Worm (Caenorhabditis elegans) whole organism, L1 larva: ENCODE results near the gene mgl-3.
"Not testable (repeated sequence)": the region's sequence is repeated elsewhere in the genome, so short reads cannot be mapped to it uniquely, and the experiment has no call there.

Experiments
- C34B4.2 ChIP-seq: sonication (generic microtip); optimal IDR thresholded peaks from 2 replicates; lab custom pipeline; 2017; ENCODE audit warnings: mild to moderate bottlenecking, missing genetic modification characterization, missing compliant biosample characterization
- F16B12.6 ChIP-seq: fragments of 150-350 bp; optimal IDR thresholded peaks from 2 replicates; lab custom pipeline; 2014; ENCODE audit warnings: missing biosample characterization, missing genetic modification characterization
- alr-1 ChIP-seq: fragments of 200-800 bp; sonication (Bioruptor generic); optimal IDR thresholded peaks from 2 replicates; lab custom pipeline; 2018; ENCODE audit warnings: borderline replicate concordance, mild to moderate bottlenecking, missing genetic modification characterization, missing compliant biosample characterization
- aly-2 ChIP-seq: fragments of 150-350 bp; optimal IDR thresholded peaks from 2 replicates; lab custom pipeline; 2014; ENCODE audit warnings: missing biosample characterization, missing genetic modification characterization
- ceh-8 ChIP-seq: fragments of 200-800 bp; sonication (Bioruptor generic); optimal IDR thresholded peaks from 2 replicates; lab custom pipeline; 2018; ENCODE audit warnings: mild to moderate bottlenecking, missing genetic modification characterization, moderate library complexity, missing compliant biosample characterization
- ceh-82 ChIP-seq, 3 experiments: fragments of 150-350 bp in 1 of 3; sonication (generic microtip) in 2 of 3; optimal IDR thresholded peaks; 2 replicates each; lab custom pipeline; 2014 to 2017; ENCODE audit warnings: missing biosample characterization in 3 of 3, missing genetic modification characterization in 3 of 3
- dpl-1 ChIP-seq, 3 experiments: fragments of 150-350 bp in 2 of 3; sonication (generic microtip) in 1 of 3; optimal IDR thresholded peaks; 2 replicates each; lab custom pipeline; 2014 to 2017; ENCODE audit warnings: missing biosample characterization in 3 of 3, missing genetic modification characterization in 3 of 3, missing genetic modification reagents in 3 of 3
- efl-1 ChIP-seq, 4 experiments: fragments of 150-350 bp; optimal IDR thresholded peaks in 3 of 4; peaks in 1 of 4; 1 replicate in 1 of 4; 2 replicates in 3 of 4; lab custom pipeline; 2014; ENCODE audit warnings: missing biosample characterization in 2 of 4, missing genetic modification characterization in 2 of 4, missing genetic modification reagents in 2 of 4
- efl-3 ChIP-seq: fragments of 200-800 bp; sonication (Bioruptor generic); optimal IDR thresholded peaks from 2 replicates; lab custom pipeline; 2018; ENCODE audit warnings: mild to moderate bottlenecking, missing genetic modification characterization, missing compliant biosample characterization
- egl-27 ChIP-seq, 2 experiments: fragments of 150-350 bp in 1 of 2; sonication (generic microtip); optimal IDR thresholded peaks; 3 replicates each; lab custom pipeline; 2017 to 2018; ENCODE audit warnings: missing biosample characterization in 2 of 2, missing genetic modification characterization in 2 of 2, missing genetic modification reagents in 2 of 2
- ets-5 ChIP-seq: fragments of 200-800 bp; sonication (Bioruptor generic); IDR thresholded peaks from 2 replicates; pipeline ENCODE4 v1.3.6; 2022; ENCODE audit warnings: missing genetic modification characterization, missing compliant biosample characterization
- fkh-4 ChIP-seq: sonication (generic microtip); optimal IDR thresholded peaks from 2 replicates; lab custom pipeline; 2016; ENCODE audit warnings: missing compliant biosample characterization, missing genetic modification characterization, borderline replicate concordance
- fkh-8 ChIP-seq: sonication (generic microtip); optimal IDR thresholded peaks from 2 replicates; lab custom pipeline; 2016; ENCODE audit warnings: mild to moderate bottlenecking, missing genetic modification characterization, missing compliant biosample characterization
- grh-1 ChIP-seq: fragments of 200-800 bp; sonication (Bioruptor generic); IDR thresholded peaks from 2 replicates; pipeline ENCODE4 v1.3.6; 2022; ENCODE audit warnings: missing genetic modification reagents, missing genetic modification characterization, missing compliant biosample characterization
- jun-1 ChIP-seq: fragments of 150-350 bp; optimal IDR thresholded peaks from 2 replicates; lab custom pipeline; 2014; ENCODE audit warnings: missing biosample characterization, missing genetic modification reagents, missing genetic modification characterization
- lin-13 ChIP-seq: fragments of 150-350 bp; optimal IDR thresholded peaks from 2 replicates; lab custom pipeline; 2014; ENCODE audit warnings: missing biosample characterization, missing genetic modification reagents, missing genetic modification characterization
- lir-3 ChIP-seq: sonication (generic microtip); optimal IDR thresholded peaks from 2 replicates; lab custom pipeline; 2016; ENCODE audit warnings: mild to moderate bottlenecking, missing genetic modification characterization, moderate library complexity, missing compliant biosample characterization; ENCODE audit not compliant: poor library complexity
- lsy-2 ChIP-seq, 2 experiments: fragments of 150-350 bp; optimal IDR thresholded peaks; 2 replicates each; lab custom pipeline; 2014; ENCODE audit warnings: missing biosample characterization in 2 of 2, missing genetic modification characterization in 2 of 2
- mdl-1 ChIP-seq, 2 experiments: fragments of 150-350 bp; optimal IDR thresholded peaks; 2 replicates each; lab custom pipeline; 2014 to 2017; ENCODE audit warnings: missing biosample characterization in 2 of 2, missing genetic modification characterization in 2 of 2, inconsistent platforms in 1 of 2
- mef-2 ChIP-seq: fragments of 150-350 bp; optimal IDR thresholded peaks from 2 replicates; lab custom pipeline; 2014; ENCODE audit warnings: missing biosample characterization, missing genetic modification characterization
- mep-1 ChIP-seq: fragments of 150-350 bp; optimal IDR thresholded peaks from 2 replicates; lab custom pipeline; 2014; ENCODE audit warnings: missing biosample characterization, missing genetic modification characterization
- nhr-11 ChIP-seq: fragments of 150-350 bp; optimal IDR thresholded peaks from 2 replicates; lab custom pipeline; 2014; ENCODE audit warnings: missing biosample characterization, missing genetic modification characterization
- nhr-237 ChIP-seq: fragments of 150-350 bp; optimal IDR thresholded peaks from 2 replicates; lab custom pipeline; 2014; ENCODE audit warnings: missing biosample characterization, missing genetic modification characterization
- nhr-28 ChIP-seq: fragments of 150-350 bp; optimal IDR thresholded peaks from 2 replicates; lab custom pipeline; 2014; ENCODE audit warnings: missing biosample characterization, missing genetic modification characterization
- nhr-47 ChIP-seq: sonication (generic microtip); optimal IDR thresholded peaks from 2 replicates; lab custom pipeline; 2016; ENCODE audit warnings: mild to moderate bottlenecking, missing genetic modification characterization, moderate library complexity, missing compliant biosample characterization
- nhr-71 ChIP-seq: sonication (generic microtip); optimal IDR thresholded peaks from 2 replicates; lab custom pipeline; 2016; ENCODE audit warnings: mild to moderate bottlenecking, missing genetic modification characterization, moderate library complexity, missing compliant biosample characterization
- nhr-84 ChIP-seq: sonication (generic microtip); optimal IDR thresholded peaks from 2 replicates; lab custom pipeline; 2017; ENCODE audit warnings: missing biosample characterization, missing genetic modification characterization
- nhr-85 ChIP-seq: sonication (generic microtip); peaks from one replicate; lab custom pipeline; 2016; ENCODE audit warnings: missing genetic modification characterization, inconsistent platforms, missing compliant biosample characterization
- nhr-90 ChIP-seq: sonication (generic microtip); optimal IDR thresholded peaks from 2 replicates; lab custom pipeline; 2016; ENCODE audit warnings: mild to moderate bottlenecking, missing genetic modification characterization, missing compliant biosample characterization; ENCODE audit not compliant: poor library complexity
- snpc-4 ChIP-seq: fragments of 150-350 bp; optimal IDR thresholded peaks from 2 replicates; lab custom pipeline; 2014; ENCODE audit warnings: missing biosample characterization, missing genetic modification characterization
- sox-4 ChIP-seq: sonication (generic microtip); optimal IDR thresholded peaks from 2 replicates; lab custom pipeline; 2016; ENCODE audit warnings: missing genetic modification characterization, missing compliant biosample characterization
- sup-37 ChIP-seq: fragments of 200-800 bp; sonication (Bioruptor generic); optimal IDR thresholded peaks from 2 replicates; lab custom pipeline; 2018; ENCODE audit warnings: mild to moderate bottlenecking, missing genetic modification characterization, missing compliant biosample characterization
- swsn-7 ChIP-seq: sonication (generic microtip); optimal IDR thresholded peaks from 2 replicates; lab custom pipeline; 2016; ENCODE audit warnings: missing genetic modification characterization, missing compliant biosample characterization
- tbx-2 ChIP-seq: sonication (generic microtip); optimal IDR thresholded peaks from 2 replicates; lab custom pipeline; 2016; ENCODE audit warnings: missing genetic modification characterization, missing compliant biosample characterization
- unc-130 ChIP-seq: fragments of 150-350 bp; optimal IDR thresholded peaks from 2 replicates; lab custom pipeline; 2017; ENCODE audit warnings: missing biosample characterization, missing genetic modification characterization, inconsistent platforms
- unc-30 ChIP-seq: sonication (generic microtip); optimal IDR thresholded peaks from 2 replicates; lab custom pipeline; 2017; ENCODE audit warnings: missing biosample characterization, missing genetic modification characterization
- unc-98 ChIP-seq: fragments of 200-800 bp; sonication (Bioruptor generic); IDR thresholded peaks from 2 replicates; pipeline ENCODE4 v1.3.6; 2022; ENCODE audit warnings: missing genetic modification characterization, missing compliant biosample characterization
- xbp-1 ChIP-seq: sonication (generic microtip); optimal IDR thresholded peaks from 2 replicates; lab custom pipeline; 2016; ENCODE audit warnings: missing genetic modification characterization, missing compliant biosample characterization
- zag-1 ChIP-seq: fragments of 150-350 bp; optimal IDR thresholded peaks from 2 replicates; lab custom pipeline; 2014; ENCODE audit warnings: missing biosample characterization, missing genetic modification characterization

Gene mgl-3

DNA sequence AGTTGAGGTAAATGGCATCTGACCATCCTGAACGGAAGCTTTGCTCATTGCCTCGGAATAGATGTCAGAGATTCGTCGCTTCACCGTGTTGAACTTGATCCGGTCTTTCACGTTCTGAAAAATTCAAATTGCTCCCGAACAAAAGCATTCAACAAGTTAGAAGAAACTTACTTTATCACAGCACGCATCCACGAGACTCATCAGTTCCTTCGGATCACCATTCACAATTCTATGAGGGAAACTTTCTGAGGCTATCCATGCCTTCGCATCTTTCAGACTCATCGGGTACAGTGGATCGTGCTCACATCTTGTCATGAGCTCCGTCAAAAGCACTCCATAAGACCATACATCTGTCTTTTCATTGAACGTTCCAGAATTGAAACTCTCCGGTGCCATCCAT, 24.0 kb downstream of the mgl-3 start:
- TF ChIP-seq nhr-85 (tag; lab: Kevin White, UChicago) (no peak), swsn-7 (tag; lab: Kevin White, UChicago) (no peak), mef-2 (tag; lab: Kevin White, UChicago) (no peak), zag-1 (tag; lab: Kevin White, UChicago) (no peak), xbp-1 (tag; lab: Kevin White, UChicago) (no peak), tbx-2 (tag; lab: Kevin White, UChicago) (no peak), unc-30 (tag; lab: Kevin White, UChicago) (no peak), nhr-71 (no peak), lir-3 (tag; lab: Kevin White, UChicago) (no peak), aly-2 (tag; lab: Kevin White, UChicago) (no peak), jun-1 (no peak), nhr-237 (tag; lab: Kevin White, UChicago) (no peak), grh-1 (GFP tag; lab: Robert Waterston, UW) (no peak), alr-1 (no peak), efl-3 (GFP tag; lab: Kevin White, UChicago) (no peak), nhr-11 (tag; lab: Kevin White, UChicago) (no peak), mdl-1 (tag; optimal IDR thresholded peaks at IDR 0.05; lab: Kevin White, UChicago) (no peak), snpc-4 (tag; lab: Kevin White, UChicago) (no peak), egl-27 (tag; optimal IDR thresholded peaks at IDR 0.05; lab: Kevin White, UChicago) (no peak), ets-5 (no peak)
- TF ChIP-seq, all 84 proteins: peak for 0

DNA sequence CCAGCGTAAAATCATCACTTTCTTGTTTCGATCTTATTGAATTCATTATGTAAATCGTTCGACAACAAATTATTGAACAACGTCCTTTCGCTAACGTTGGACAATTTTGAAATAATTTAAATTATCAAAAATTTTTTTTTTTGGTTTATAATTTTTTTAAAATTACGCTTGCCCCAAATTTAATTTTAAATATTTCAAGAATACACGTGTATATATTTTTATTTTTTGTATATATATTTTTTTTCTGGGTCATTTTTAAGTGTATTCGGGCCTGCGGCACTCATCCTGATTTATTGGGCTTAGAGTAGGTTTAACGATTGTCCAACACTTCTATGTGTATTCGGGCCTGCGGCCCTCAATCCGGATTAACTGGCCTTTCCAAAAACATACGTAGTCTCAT, 25.6 kb downstream of the mgl-3 start, which contains the start of gene Y52D5A.2:
Gene Y52D5A.2, minus strand, starts transcription at position 101 of the 400 bp plus-strand sequence.
- not testable (repeated sequence) for TF ChIP-seq nhr-84 (tag; lab: Kevin White, UChicago); lsy-2 (tag; optimal IDR thresholded peaks at IDR 0.05; lab: Kevin White, UChicago); nhr-28 (tag; lab: Kevin White, UChicago)

DNA sequence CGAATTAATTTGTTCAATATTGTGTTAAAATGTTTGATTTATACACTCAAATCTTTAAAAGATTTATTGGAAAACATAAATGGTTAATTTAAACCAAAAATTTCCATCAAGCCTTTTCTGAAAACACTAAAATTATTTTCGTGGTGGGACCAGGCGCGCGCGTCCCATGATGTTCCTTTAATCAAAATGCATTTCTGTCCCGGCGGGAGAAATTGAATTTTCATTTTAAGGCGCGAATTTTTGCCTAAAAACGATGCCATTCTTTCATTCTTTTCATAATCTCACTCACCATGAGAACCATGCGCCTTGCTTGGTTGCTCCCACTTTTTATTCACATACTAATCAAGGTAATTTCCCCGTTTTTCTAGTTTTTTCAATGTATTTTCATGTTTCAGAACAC, 30.9 kb downstream of the mgl-3 start, which contains the start of gene rme-2:
Gene rme-2, plus strand, starts transcription at position 288 of the 400 bp plus-strand sequence.
- TF ChIP-seq fkh-4 (no peak), nhr-90 (tag; lab: Kevin White, UChicago) (no peak), ceh-82 (tag; optimal IDR thresholded peaks at IDR 0.05; lab: Kevin White, UChicago) (no peak), sox-4 (tag; lab: Kevin White, UChicago) (no peak), alr-1 (no peak), fkh-8 (tag; lab: Kevin White, UChicago) (no peak), nhr-85 (tag; lab: Kevin White, UChicago) (no peak), unc-130 (tag; lab: Kevin White, UChicago) (no peak), F16B12.6 (tag; lab: Kevin White, UChicago) (no peak), mep-1 (no peak)

DNA sequence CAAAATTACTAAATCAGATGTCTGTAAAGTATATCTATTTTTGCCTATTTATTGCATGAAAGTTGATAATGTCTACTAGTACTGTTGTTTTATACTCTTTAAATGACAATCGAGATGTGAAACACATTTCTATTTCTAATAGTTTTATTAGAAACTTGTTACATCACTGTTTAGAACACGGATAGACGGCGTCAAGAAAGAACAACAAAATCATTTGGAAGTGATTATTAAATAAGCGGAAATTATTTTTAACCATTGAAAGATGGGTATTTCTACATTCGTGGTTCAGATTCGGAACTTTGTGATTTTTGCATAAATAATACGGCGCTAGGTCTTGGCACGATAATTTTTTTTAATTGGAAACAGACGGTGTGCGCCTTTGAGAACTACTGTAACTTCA, 34.3 kb downstream of the mgl-3 start:
- TF ChIP-seq nhr-47 (no peak), efl-1 (optimal IDR thresholded peaks at IDR 0.05; lab: Kevin White, UChicago) (no peak), efl-1 (GFP tag; optimal IDR thresholded peaks at IDR 0.05 in 1 of 2; lab: Kevin White, UChicago) (no peak), sox-4 (tag; lab: Kevin White, UChicago) (no peak), ceh-8 (GFP tag; lab: Kevin White, UChicago) (no peak), ets-5 (no peak), ceh-82 (tag; optimal IDR thresholded peaks at IDR 0.05; lab: Kevin White, UChicago) (no peak), sup-37 (no peak), lin-13 (GFP tag; lab: Kevin White, UChicago) (no peak), C34B4.2 (no peak), unc-98 (GFP tag; lab: Robert Waterston, UW) (no peak), dpl-1 (GFP tag; optimal IDR thresholded peaks at IDR 0.05; lab: Kevin White, UChicago) (no peak)
